Worm (Caenorhabditis elegans) whole organism, mixed stage, embryonic: ENCODE data around the gene srh-25.

Experiments
- lin-13 ChIP-seq: fragments of 150-350 bp; optimal IDR thresholded peaks from 2 replicates; lab custom pipeline; 2014; ENCODE audit warnings: missing biosample characterization, missing genetic modification characterization
- lsy-2 ChIP-seq: fragments of 150-350 bp; optimal IDR thresholded peaks from 2 replicates; lab custom pipeline; 2014; ENCODE audit warnings: missing biosample characterization, missing genetic modification characterization
- nhr-12 ChIP-seq: fragments of 150-350 bp; optimal IDR thresholded peaks from 2 replicates; lab custom pipeline; 2014; ENCODE audit warnings: missing biosample characterization, missing genetic modification characterization
- nhr-237 ChIP-seq: fragments of 150-350 bp; optimal IDR thresholded peaks from 2 replicates; lab custom pipeline; 2014; ENCODE audit warnings: missing biosample characterization, missing genetic modification characterization
- nhr-28 ChIP-seq: fragments of 150-350 bp; optimal IDR thresholded peaks from 2 replicates; lab custom pipeline; 2014; ENCODE audit warnings: missing biosample characterization, missing genetic modification characterization
- nhr-76 ChIP-seq: sonication (generic microtip); optimal IDR thresholded peaks from 2 replicates; lab custom pipeline; 2017; ENCODE audit warnings: missing biosample characterization, missing genetic modification characterization
- sptf-1 ChIP-seq: sonication (generic microtip); optimal IDR thresholded peaks from 2 replicates; lab custom pipeline; 2017; ENCODE audit warnings: mild to moderate bottlenecking, missing genetic modification characterization, moderate library complexity, missing compliant biosample characterization
- tbx-8 ChIP-seq: fragments of 200-800 bp; sonication (Bioruptor generic); optimal IDR thresholded peaks from 2 replicates; lab custom pipeline; 2018; ENCODE audit warnings: mild to moderate bottlenecking, missing genetic modification characterization, moderate library complexity, missing compliant biosample characterization
- unc-62 ChIP-seq: fragments of 150-350 bp; optimal IDR thresholded peaks from 2 replicates; lab custom pipeline; 2014; ENCODE audit warnings: missing biosample characterization, missing genetic modification reagents, missing genetic modification characterization

- no peak for TF ChIP-seq lin-13 (tag; lab: Kevin White, UChicago)
- TF ChIP-seq nhr-28 (tag; lab: Kevin White, UChicago): no peak
- TF ChIP-seq nhr-12 (tag; lab: Kevin White, UChicago): no peak
- TF ChIP-seq unc-62 (GFP tag; lab: Kevin White, UChicago): no peak
- TF ChIP-seq lsy-2 (tag; lab: Kevin White, UChicago): no peak
- TF ChIP-seq nhr-76 (tag; lab: Kevin White, UChicago): no peak
- no peak for TF ChIP-seq tbx-8
- no peak for TF ChIP-seq sptf-1 (tag; lab: Kevin White, UChicago)
- no peak for TF ChIP-seq nhr-237 (tag; lab: Kevin White, UChicago)
Measured at ce11 chrV:12462908-12463307, 29.3 kb upstream of the srh-25 start, which contains the start of gene egl-10.
